Fruit fly (Drosophila melanogaster): ENCODE results near the gene Drsl1.

Gene Drsl1

dm6 chr3L:3303087-3303526 is 32.5 kb downstream of the Drsl1 start, which contains the start of gene CG14968:
Gene CG14968 (minus strand): TSS chr3L:3303112.
- TF ChIP-seq rn (GFP tag; IDR thresholded peaks at IDR 0.05) (peak; percentile 91), CG15710 (tag; optimal IDR thresholded peaks at IDR 0.05) (peak; percentile 94), CG8301 (tag; optimal IDR thresholded peaks at IDR 0.05) (peak; percentile 92), CG4496 (GFP tag; IDR thresholded peaks at IDR 0.05) (peak; percentile 98), CG17806 (tag; optimal IDR thresholded peaks at IDR 0.05) (peak; percentile 94), CG12605 (GFP tag; IDR thresholded peaks at IDR 0.05) (peak; percentile 97), gl (tag; optimal IDR thresholded peaks at IDR 0.05) (peak; percentile 80), CG10348 (GFP tag; IDR thresholded peaks at IDR 0.05) (peak; percentile 68), CG13204 (GFP tag; optimal IDR thresholded peaks at IDR 0.05) (peak; percentile 59), Snoo (tag; optimal IDR thresholded peaks at IDR 0.05) (peak; percentile 97), fd96Ca (GFP tag; IDR thresholded peaks at IDR 0.05) (peak; percentile 94), D1 (tag; optimal IDR thresholded peaks at IDR 0.05) (peak; percentile 90), CG32121 (GFP tag; IDR thresholded peaks at IDR 0.05) (peak; percentile 95), Pif1B (GFP tag; optimal IDR thresholded peaks at IDR 0.05) (peak; percentile 96), EcR (GFP tag; optimal IDR thresholded peaks at IDR 0.05) (peak; percentile 98), Pif1A (GFP tag; optimal IDR thresholded peaks at IDR 0.05) (peak; percentile 95), CG9948 (tag; optimal IDR thresholded peaks at IDR 0.05) (peak; percentile 91), CG34367 (tag; optimal IDR thresholded peaks at IDR 0.05) (peak; percentile 87), CG14655 (GFP tag; optimal IDR thresholded peaks at IDR 0.05) (peak; percentile 94), Ets98B (GFP tag; IDR thresholded peaks at IDR 0.05) (peak; percentile 95), CG8159 (tag; optimal IDR thresholded peaks at IDR 0.05) (peak; percentile 92)

DNA sequence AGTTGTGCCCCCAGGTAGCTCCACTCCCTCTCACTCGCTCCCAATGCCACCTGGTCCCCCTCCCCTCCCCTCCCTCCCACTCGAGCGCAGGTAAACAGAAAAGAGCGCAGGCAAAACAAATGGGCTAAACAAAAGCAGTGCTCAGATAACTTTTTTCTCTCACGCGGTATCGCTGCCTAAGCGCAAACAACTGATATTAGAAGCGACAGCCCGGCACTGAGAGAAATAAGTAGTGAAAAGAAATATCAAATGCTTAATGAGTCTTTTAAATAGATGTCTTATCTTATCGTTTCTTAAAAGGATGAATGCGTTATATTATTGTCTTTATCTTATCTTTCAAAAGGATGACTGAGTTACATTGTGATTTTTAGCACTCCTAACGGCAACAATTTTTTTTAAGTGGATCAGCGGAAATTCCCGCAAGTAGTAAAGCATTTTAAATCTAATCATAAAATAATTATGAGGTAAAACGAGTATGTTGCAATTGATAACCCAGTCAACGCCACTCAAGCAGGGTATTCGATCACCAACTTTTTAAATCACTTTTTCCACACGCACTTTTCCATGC is 34.3 kb downstream of the Drsl1 start:
- TF ChIP-seq CG8159 (tag; optimal IDR thresholded peaks at IDR 0.05) (peak; percentile 13), CG12605 (GFP tag; IDR thresholded peaks at IDR 0.05) (peak; percentile 55), EcR (GFP tag; optimal IDR thresholded peaks at IDR 0.05) (no peak), Ets98B (GFP tag; IDR thresholded peaks at IDR 0.05) (peak; percentile 76), CG4496 (GFP tag; IDR thresholded peaks at IDR 0.05) (peak; percentile 54; the same call in 2 of the 3 replicates), fd96Ca (GFP tag; IDR thresholded peaks at IDR 0.05) (peak; percentile 53; the same call in 1 of the 3 replicates), D1 (tag; optimal IDR thresholded peaks at IDR 0.05) (no peak), rn (GFP tag; IDR thresholded peaks at IDR 0.05) (no peak), Snoo (tag; optimal IDR thresholded peaks at IDR 0.05) (peak; percentile 0), CG9948 (tag; optimal IDR thresholded peaks at IDR 0.05) (no peak), gl (tag; optimal IDR thresholded peaks at IDR 0.05) (no peak), CG8301 (tag; optimal IDR thresholded peaks at IDR 0.05) (peak; percentile 59), CG14655 (GFP tag; optimal IDR thresholded peaks at IDR 0.05) (peak; percentile 62), CG10348 (GFP tag; IDR thresholded peaks at IDR 0.05) (no peak), Pif1B (GFP tag; optimal IDR thresholded peaks at IDR 0.05) (peak; percentile 12), CG32121 (GFP tag; IDR thresholded peaks at IDR 0.05) (peak; percentile 72), CG17806 (tag; optimal IDR thresholded peaks at IDR 0.05) (no peak), CG13204 (GFP tag; optimal IDR thresholded peaks at IDR 0.05) (no peak), Pif1A (GFP tag; optimal IDR thresholded peaks at IDR 0.05) (peak; percentile 46), CG15710 (tag; optimal IDR thresholded peaks at IDR 0.05) (no peak), CG34367 (tag; optimal IDR thresholded peaks at IDR 0.05) (no peak)

dm6 chr3L:3300345-3300744 is 35.2 kb downstream of the Drsl1 start:
- TF ChIP-seq CG32121 (GFP tag; IDR thresholded peaks at IDR 0.05) (0 out of 2 replicates have a peak, but pooled peaks have one; percentile 53), Ets98B (GFP tag; IDR thresholded peaks at IDR 0.05) (peak; percentile 63), CG8159 (tag; optimal IDR thresholded peaks at IDR 0.05) (peak; percentile 17), Pif1A (GFP tag; optimal IDR thresholded peaks at IDR 0.05) (peak; percentile 56), EcR (GFP tag; optimal IDR thresholded peaks at IDR 0.05) (no peak), CG4496 (GFP tag; IDR thresholded peaks at IDR 0.05) (peak; percentile 32; the same call in 1 of the 3 replicates), Pif1B (GFP tag; optimal IDR thresholded peaks at IDR 0.05) (no peak), CG8301 (tag; optimal IDR thresholded peaks at IDR 0.05) (peak; percentile 32), CG14655 (GFP tag; optimal IDR thresholded peaks at IDR 0.05) (peak; percentile 24), rn (GFP tag; IDR thresholded peaks at IDR 0.05) (no peak)

DNA sequence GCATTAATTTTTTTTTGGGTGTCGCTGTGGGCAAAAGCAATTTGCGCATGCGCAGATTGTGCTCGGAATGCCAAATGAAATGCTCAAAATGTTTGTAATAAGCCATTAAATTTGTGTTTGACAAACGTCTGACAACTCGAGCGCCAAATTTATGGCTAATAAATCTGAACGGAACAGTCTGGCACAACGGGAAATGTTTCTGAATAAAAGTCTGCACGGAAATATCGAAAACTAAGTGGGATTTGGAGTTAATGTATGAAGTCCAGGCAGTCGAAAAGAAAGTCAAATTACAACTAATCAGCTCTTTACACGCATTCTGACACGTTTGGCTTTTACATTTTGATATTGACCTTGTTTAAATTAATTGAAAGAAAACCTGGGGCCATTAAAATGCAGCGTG is 44.4 kb downstream of the Drsl1 start, which contains the start of gene CG12009:
Gene CG12009 (plus strand): TSS at position 301 of the 400 bp plus-strand sequence.
- TF ChIP-seq CG17806 (tag; optimal IDR thresholded peaks at IDR 0.05) (no peak), Snoo (tag; optimal IDR thresholded peaks at IDR 0.05) (no peak), CG12605 (GFP tag; IDR thresholded peaks at IDR 0.05) (no peak), CG15710 (tag; optimal IDR thresholded peaks at IDR 0.05) (no peak), CG32121 (GFP tag; IDR thresholded peaks at IDR 0.05) (no peak), CG13204 (GFP tag; optimal IDR thresholded peaks at IDR 0.05) (no peak), CG4496 (GFP tag; IDR thresholded peaks at IDR 0.05) (no peak), CG9948 (tag; optimal IDR thresholded peaks at IDR 0.05) (no peak), D1 (tag; optimal IDR thresholded peaks at IDR 0.05) (no peak), CG34367 (tag; optimal IDR thresholded peaks at IDR 0.05) (no peak), EcR (GFP tag; optimal IDR thresholded peaks at IDR 0.05) (no peak), CG8159 (tag; optimal IDR thresholded peaks at IDR 0.05) (no peak), Pif1B (GFP tag; optimal IDR thresholded peaks at IDR 0.05) (no peak), gl (tag; optimal IDR thresholded peaks at IDR 0.05) (no peak), Pif1A (GFP tag; optimal IDR thresholded peaks at IDR 0.05) (no peak), rn (GFP tag; IDR thresholded peaks at IDR 0.05) (no peak), CG14655 (GFP tag; optimal IDR thresholded peaks at IDR 0.05) (no peak), CG8301 (tag; optimal IDR thresholded peaks at IDR 0.05) (no peak)

DNA sequence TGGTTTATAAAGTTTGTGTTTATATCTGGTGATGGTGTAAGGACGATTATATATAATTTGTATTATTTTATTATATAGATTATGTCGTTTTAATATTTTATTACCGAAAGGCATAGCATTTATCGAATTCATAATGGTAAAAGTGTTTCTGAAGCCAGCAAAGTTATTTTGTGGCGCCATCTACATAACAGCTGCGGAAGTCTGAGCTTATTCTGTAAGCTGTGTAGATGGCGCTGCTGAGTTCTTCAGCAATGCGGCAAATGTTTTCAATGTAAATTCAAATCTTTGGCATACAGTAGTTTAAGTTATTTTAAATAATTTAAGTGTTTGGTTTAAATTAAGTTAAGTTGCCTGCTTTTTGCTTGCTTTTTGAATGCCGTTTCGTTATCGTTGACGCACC is 47.2 kb downstream of the Drsl1 start:
- TF ChIP-seq Ets98B (GFP tag; IDR thresholded peaks at IDR 0.05) (no peak), CG17806 (tag; optimal IDR thresholded peaks at IDR 0.05) (no peak), D1 (tag; optimal IDR thresholded peaks at IDR 0.05) (peak; percentile 37)
